Worm (Caenorhabditis elegans) whole organism, young adult: ENCODE measurements around the gene ZK632.2.
A peak's percentile ranks its signal among the peaks of the same experiment; 100 is the strongest.

Experiments
- egl-44 ChIP-seq: fragments of 200-800 bp; sonication (Bioruptor generic); IDR thresholded peaks from 2 replicates; pipeline ENCODE4 v1.3.6; 2022; ENCODE audit warnings: missing genetic modification reagents, missing genetic modification characterization, missing compliant biosample characterization
- nhr-80 ChIP-seq: sonication (generic microtip); optimal IDR thresholded peaks from 2 replicates; lab custom pipeline; 2016; ENCODE audit warnings: missing genetic modification characterization, missing compliant biosample characterization
- tlf-1 ChIP-seq: fragments of 200-800 bp; sonication (Bioruptor generic); optimal IDR thresholded peaks from 2 replicates; lab custom pipeline; 2018; ENCODE audit warnings: mild to moderate bottlenecking, missing genetic modification characterization, missing compliant biosample characterization

ce11 chrIII:9826005-9826404 lies 27.1 kb downstream of the ZK632.2 start:
- TF ChIP-seq nhr-80 (tag; lab: Kevin White, UChicago) (peak; percentile 11), egl-44 (GFP tag; lab: Robert Waterston, UW) (no peak), tlf-1 (peak; percentile 30)
